Worm (Caenorhabditis elegans) whole organism, young adult: ENCODE measurements around the gene ZC477.2.

Experiments
- F23B12.7 ChIP-seq: sonication (generic microtip); optimal IDR thresholded peaks from 2 replicates; lab custom pipeline; 2017; ENCODE audit warnings: missing genetic modification characterization, mild to moderate bottlenecking, missing compliant biosample characterization, antibody characterized with exemption, moderate library complexity; ENCODE audit not compliant: insufficient read depth
- Y79H2A.3 ChIP-seq: fragments of 200-800 bp; sonication (Bioruptor generic); conservative IDR thresholded peaks from 2 replicates; pipeline ENCODE4 v1.3.6; 2022; ENCODE audit warnings: missing genetic modification reagents, missing genetic modification characterization, missing compliant biosample characterization
- dpl-1 ChIP-seq: fragments of 150-350 bp; optimal IDR thresholded peaks from 2 replicates; lab custom pipeline; 2014; ENCODE audit warnings: missing biosample characterization, missing genetic modification reagents, missing genetic modification characterization
- efl-1 ChIP-seq: fragments of 150-350 bp; optimal IDR thresholded peaks from 2 replicates; lab custom pipeline; 2014; ENCODE audit warnings: missing biosample characterization, missing genetic modification reagents, missing genetic modification characterization
- ets-4 ChIP-seq: fragments of 200-800 bp; sonication (Bioruptor generic); optimal IDR thresholded peaks from 2 replicates; lab custom pipeline; 2018; ENCODE audit warnings: mild to moderate bottlenecking, missing genetic modification characterization, missing compliant biosample characterization
- nhr-120 ChIP-seq: fragments of 200-800 bp; sonication (Bioruptor generic); IDR thresholded peaks from 2 replicates; pipeline ENCODE4 v1.3.6; 2022; ENCODE audit warnings: missing genetic modification characterization, missing compliant biosample characterization
- nhr-179 ChIP-seq: sonication (generic microtip); optimal IDR thresholded peaks from 2 replicates; lab custom pipeline; 2016; ENCODE audit warnings: mild to moderate bottlenecking, missing genetic modification characterization, missing compliant biosample characterization
- nhr-27 ChIP-seq: fragments of 200-800 bp; sonication (Bioruptor generic); optimal IDR thresholded peaks from 2 replicates; lab custom pipeline; 2018; ENCODE audit warnings: mild to moderate bottlenecking, missing genetic modification characterization, moderate library complexity, missing compliant biosample characterization
- sea-2 ChIP-seq: fragments of 200-800 bp; sonication (Bioruptor generic); IDR thresholded peaks from 2 replicates; pipeline ENCODE4 v1.3.6; 2022; ENCODE audit warnings: missing genetic modification characterization, missing compliant biosample characterization
- unc-62 ChIP-seq: fragments of 150-350 bp; optimal IDR thresholded peaks from 2 replicates; lab custom pipeline; 2014; ENCODE audit warnings: missing biosample characterization, missing genetic modification reagents, missing genetic modification characterization

DNA sequence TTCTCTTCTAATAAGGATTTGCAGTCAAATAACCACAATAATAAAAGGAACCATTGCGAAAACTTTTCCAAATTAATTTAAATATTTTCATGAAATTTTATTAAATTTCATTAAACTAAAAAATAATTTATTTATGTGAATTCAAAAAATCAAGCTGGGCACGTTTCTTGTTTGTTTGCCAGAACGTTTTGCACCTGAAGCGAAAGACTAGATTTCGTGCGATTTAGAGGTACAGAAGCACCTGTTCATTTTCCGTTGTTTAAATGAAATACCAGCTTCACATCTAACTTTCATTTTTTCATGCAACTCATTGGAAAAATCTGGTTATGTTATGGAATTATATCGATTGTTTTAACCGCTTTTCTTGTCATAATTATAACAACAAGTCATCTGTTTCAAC is 35.9 kb upstream of the ZC477.2 start, which contains the start of gene srg-48:
- TF ChIP-seq nhr-120 (GFP tag; lab: Robert Waterston, UW) (no peak), Y79H2A.3 (no peak), unc-62 (no peak), sea-2 (GFP tag; lab: Robert Waterston, UW) (no peak), ets-4 (no peak), nhr-179 (tag; lab: Kevin White, UChicago) (no peak), dpl-1 (GFP tag; lab: Kevin White, UChicago) (no peak), efl-1 (GFP tag; lab: Kevin White, UChicago) (no peak), F23B12.7 (tag; lab: Kevin White, UChicago) (no peak), nhr-27 (no peak)
